Worm (Caenorhabditis elegans): ENCODE measurements around the gene str-46.
A peak's percentile ranks its signal among the peaks of the same experiment; 100 is the strongest.

The str-46 gene

DNA sequence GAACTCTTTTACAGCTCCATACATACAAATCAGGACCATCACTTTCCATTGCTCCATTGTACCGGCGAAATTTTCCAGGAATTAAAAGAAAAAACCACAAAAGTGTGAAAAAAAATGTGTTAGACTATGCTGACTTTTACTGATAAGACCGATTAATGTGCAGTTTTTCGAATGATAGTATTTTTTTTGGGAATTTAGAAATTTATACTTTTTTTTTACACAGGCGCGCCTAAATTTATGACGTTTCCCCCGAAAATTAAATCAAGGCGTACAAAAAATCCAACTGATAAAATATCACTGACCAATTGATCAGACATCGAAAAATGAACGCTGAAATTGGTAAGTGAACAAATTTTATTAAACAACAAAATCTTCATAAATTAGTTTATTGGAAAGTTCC, 24.3 kb downstream of the str-46 start, which contains the start of gene folt-2:
folt-2 (minus strand) TSS at position 179 of the 400 bp plus-strand sequence.
- TF ChIP-seq fos-1 (tag; optimal IDR thresholded peaks at IDR 0.05) (peak; percentile 60), C34F6.9 (tag; optimal IDR thresholded peaks at IDR 0.05) (no peak)

DNA sequence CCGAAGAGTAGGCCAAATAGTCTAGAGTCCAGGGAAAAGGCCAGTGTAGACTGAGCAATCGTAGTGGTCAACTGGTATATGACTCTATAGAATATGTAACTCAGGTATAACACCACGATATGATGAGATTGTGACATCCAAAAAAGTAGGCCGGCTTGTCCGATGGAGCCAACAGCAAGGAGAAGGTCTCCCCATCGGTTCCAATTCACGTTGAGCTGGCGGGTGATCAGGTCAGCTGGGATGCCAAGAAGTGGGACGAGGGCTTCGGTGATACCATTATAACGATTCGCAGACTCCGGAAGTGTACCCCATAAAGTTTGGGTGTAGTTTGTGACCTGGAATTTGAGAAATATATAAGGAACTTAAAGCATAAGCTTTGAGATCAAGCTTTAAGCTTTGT, 26.8 kb downstream of the str-46 start:
- TF ChIP-seq nhr-129 (tag; optimal IDR thresholded peaks at IDR 0.05) (no peak), gmeb-1 (tag; optimal IDR thresholded peaks at IDR 0.05) (no peak), ceh-82 (tag; optimal IDR thresholded peaks at IDR 0.05) (no peak), lsy-2 (tag; optimal IDR thresholded peaks at IDR 0.05) (no peak), aly-2 (tag; optimal IDR thresholded peaks at IDR 0.05) (no peak), peb-1 (tag; optimal IDR thresholded peaks at IDR 0.05) (no peak), dmd-4 (tag; optimal IDR thresholded peaks at IDR 0.05) (no peak), alr-1 (tag; optimal IDR thresholded peaks at IDR 0.05) (no peak), R02D3.7 (tag; optimal IDR thresholded peaks at IDR 0.05) (no peak), zag-1 (tag; optimal IDR thresholded peaks at IDR 0.05) (no peak)

DNA sequence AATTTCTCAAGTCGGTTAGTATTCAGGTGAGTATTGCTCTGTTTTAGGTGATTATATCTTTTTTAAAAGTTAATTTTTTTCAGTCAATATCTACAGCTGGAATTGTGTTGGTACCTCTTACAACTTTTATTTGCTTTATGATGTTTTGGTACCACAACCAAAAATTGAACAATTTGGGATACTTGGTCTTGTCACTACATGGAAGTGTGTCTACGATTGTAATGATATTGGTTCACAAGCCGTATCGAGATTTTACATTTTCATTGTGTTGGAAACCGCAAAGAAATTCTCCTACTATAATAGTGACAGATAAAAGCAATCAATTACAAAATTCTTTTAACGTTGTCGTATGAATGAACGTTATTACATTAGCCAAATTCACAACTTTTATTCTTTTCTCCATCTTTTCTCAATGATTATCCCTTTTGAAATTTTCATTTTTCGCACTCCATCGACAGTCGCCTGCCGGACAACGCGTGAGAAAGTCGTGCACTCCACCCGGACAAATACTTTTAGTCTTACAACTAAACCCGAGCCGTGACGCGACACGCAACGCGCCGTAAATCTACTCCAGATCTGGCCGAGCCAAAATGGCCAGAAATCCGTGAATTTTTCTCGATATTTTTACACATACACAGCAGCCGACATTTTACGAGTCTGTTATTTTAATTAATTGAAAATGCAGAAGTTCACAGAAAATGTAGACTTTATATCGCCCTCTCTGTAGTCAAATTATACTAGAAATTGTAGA, 27.8 kb downstream of the str-46 start:
- TF ChIP-seq nhr-6 (tag; optimal IDR thresholded peaks at IDR 0.05) (no peak), nhr-23 (tag; optimal IDR thresholded peaks at IDR 0.05) (no peak), lsy-2 (tag; optimal IDR thresholded peaks at IDR 0.05) (no peak), C34F6.9 (tag; optimal IDR thresholded peaks at IDR 0.05) (no peak), R02D3.7 (tag; optimal IDR thresholded peaks at IDR 0.05) (no peak), unc-55 (GFP tag; optimal IDR thresholded peaks at IDR 0.05) (no peak), unc-39 (tag; optimal IDR thresholded peaks at IDR 0.05) (no peak), nhr-25 (tag; optimal IDR thresholded peaks at IDR 0.05) (no peak), ztf-4 (tag; optimal IDR thresholded peaks at IDR 0.05) (no peak), nhr-21 (tag; optimal IDR thresholded peaks at IDR 0.05) (no peak), nhr-12 (tag; optimal IDR thresholded peaks at IDR 0.05) (no peak)

DNA sequence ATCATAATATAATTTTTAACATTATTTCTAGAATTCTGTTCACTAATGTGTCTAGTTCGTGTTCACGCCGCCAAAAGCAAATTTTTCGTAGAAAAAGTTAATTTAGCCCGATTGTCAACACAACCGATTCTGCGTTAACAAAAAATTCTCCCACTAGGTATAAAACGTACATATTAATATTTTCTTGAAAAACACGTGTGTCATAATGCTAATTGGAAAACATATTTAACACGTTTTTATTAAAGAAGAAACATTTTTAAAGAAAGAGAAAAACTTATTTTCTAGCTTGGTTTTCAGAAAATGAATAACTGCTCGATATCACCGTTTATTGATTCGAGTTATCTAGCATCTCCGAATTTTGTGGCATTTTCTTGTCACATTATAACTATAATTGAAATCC, 29.6 kb downstream of the str-46 start, which contains the start of gene srh-243:
srh-243 (plus strand) TSS at position 301 of the 400 bp plus-strand sequence.
- no peak for TF ChIP-seq gmeb-1 (tag; optimal IDR thresholded peaks at IDR 0.05)
- TF ChIP-seq elt-1 (tag; optimal IDR thresholded peaks at IDR 0.05), result no peak
- no peak for TF ChIP-seq crh-2 (tag; optimal IDR thresholded peaks at IDR 0.05)
- TF ChIP-seq unc-62 (GFP tag; optimal IDR thresholded peaks at IDR 0.05), result no peak
- no peak for TF ChIP-seq elt-3 (tag; optimal IDR thresholded peaks at IDR 0.05)
- no peak for TF ChIP-seq nhr-11 (tag; optimal IDR thresholded peaks at IDR 0.05)
- no peak for TF ChIP-seq lin-13 (GFP tag; optimal IDR thresholded peaks at IDR 0.05)
- no peak for TF ChIP-seq lin-11 (tag; optimal IDR thresholded peaks at IDR 0.05)
- no peak for TF ChIP-seq egl-27 (tag; optimal IDR thresholded peaks at IDR 0.05)
- no peak for TF ChIP-seq blmp-1 (tag; optimal IDR thresholded peaks at IDR 0.05; ENCODE audit: insufficient read depth)
- no peak for TF ChIP-seq ztf-1 (GFP tag; conservative IDR thresholded peaks at IDR 0.05)
- no peak for TF ChIP-seq snpc-4 (tag; optimal IDR thresholded peaks at IDR 0.05)
- TF ChIP-seq nhr-25 (tag; optimal IDR thresholded peaks at IDR 0.05), result no peak
- TF ChIP-seq mdl-1 (tag; optimal IDR thresholded peaks at IDR 0.05), result no peak
- TF ChIP-seq lsy-2 (tag; optimal IDR thresholded peaks at IDR 0.05), result no peak
- no peak for TF ChIP-seq nhr-77 (tag; optimal IDR thresholded peaks at IDR 0.05)
- TF ChIP-seq lin-39 (tag; optimal IDR thresholded peaks at IDR 0.05), result no peak

DNA sequence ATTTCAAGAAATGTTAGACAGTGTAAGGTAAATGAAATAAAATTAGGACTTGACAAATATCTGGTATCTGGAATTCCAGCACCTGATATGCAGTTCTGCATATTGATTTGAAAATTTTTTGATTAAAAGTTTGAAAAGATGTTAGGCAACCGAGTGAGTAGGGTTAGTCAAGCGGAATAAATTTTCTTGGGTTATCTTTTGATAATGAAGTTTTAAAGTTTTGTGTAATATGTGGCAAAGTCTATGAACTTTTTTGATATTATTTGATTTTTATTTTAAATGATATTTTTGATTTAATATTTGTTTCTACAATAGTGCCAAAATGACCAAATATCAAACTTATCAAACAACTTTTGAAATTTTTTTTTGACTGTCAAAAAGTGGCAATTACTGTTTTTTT, 30.3 kb downstream of the str-46 start, which contains the start of gene srh-241:
srh-241 (minus strand) TSS at position 101 of the 400 bp plus-strand sequence.
- TF ChIP-seq elt-3 (tag; optimal IDR thresholded peaks at IDR 0.05) (no peak), ztf-11 (tag; optimal IDR thresholded peaks at IDR 0.05) (no peak), egl-27 (tag; optimal IDR thresholded peaks at IDR 0.05) (no peak), nhr-10 (tag; optimal IDR thresholded peaks at IDR 0.05) (no peak), gmeb-1 (tag; optimal IDR thresholded peaks at IDR 0.05) (no peak)

All from whole organism, L2 larva.